Fruit fly (Drosophila melanogaster): ENCODE measurements around the gene CG5114.

CG5114 gene

DNA sequence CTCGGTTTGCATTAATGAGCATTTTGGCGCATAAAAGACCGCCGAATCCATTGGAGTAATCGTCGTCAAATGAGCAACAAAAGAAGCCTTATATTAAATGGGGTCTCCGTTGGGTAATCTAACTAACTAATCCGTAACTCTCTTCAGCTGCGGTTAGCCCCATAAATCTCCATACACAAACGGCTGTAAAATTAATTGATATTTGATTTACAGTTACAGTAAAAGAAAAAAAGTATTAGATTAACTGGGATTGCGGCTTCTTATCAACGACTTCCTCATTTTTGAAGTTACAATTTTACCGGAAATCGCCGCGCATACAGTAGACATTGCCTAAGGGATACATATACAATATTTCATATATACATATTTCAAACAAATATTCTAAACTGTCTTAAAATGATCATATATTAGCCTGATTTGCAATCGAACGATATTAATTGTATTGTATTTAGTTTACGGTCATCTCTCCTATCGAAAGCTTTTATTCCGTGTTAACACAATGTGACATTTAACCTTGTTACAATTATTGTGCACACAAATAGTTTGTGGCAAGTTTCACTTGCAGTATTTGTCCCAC is 3.8 kb downstream of the CG5114 start (continued):
- TF ChIP-seq CHES-1-like (GFP tag; optimal IDR thresholded peaks at IDR 0.05) (no peak), da (GFP tag; optimal IDR thresholded peaks at IDR 0.05) (no peak), ind (GFP tag; optimal IDR thresholded peaks at IDR 0.05) (no peak), CG12744 (GFP tag; optimal IDR thresholded peaks at IDR 0.05) (no peak), ttk (GFP tag; IDR thresholded peaks at IDR 0.05) (no peak), CG6175 (GFP tag; IDR thresholded peaks at IDR 0.05) (no peak), pb (GFP tag; optimal IDR thresholded peaks at IDR 0.05) (no peak), CG2678 (tag; optimal IDR thresholded peaks at IDR 0.05) (peak; percentile 1), CG7928 (GFP tag; optimal IDR thresholded peaks at IDR 0.05) (no peak), inv (GFP tag; IDR thresholded peaks at IDR 0.05; ENCODE audit: partially characterized antibody) (no peak), rib (GFP tag; IDR thresholded peaks at IDR 0.05) (no peak), yki (optimal IDR thresholded peaks at IDR 0.05) (no peak), H2.0 (GFP tag; IDR thresholded peaks at IDR 0.05) (no peak), Blimp-1 (GFP tag; optimal IDR thresholded peaks at IDR 0.05) (no peak), Ada2b (GFP tag; IDR thresholded peaks at IDR 0.05) (no peak), E2f2 (GFP tag; IDR thresholded peaks at IDR 0.05) (no peak), CG13123 (GFP tag; optimal IDR thresholded peaks at IDR 0.05) (no peak), Elba2 (GFP tag; optimal IDR thresholded peaks at IDR 0.05) (no peak), dpn (GFP tag; optimal IDR thresholded peaks at IDR 0.05) (no peak), jigr1 (GFP tag; IDR thresholded peaks at IDR 0.05) (no peak), dmrt99B (tag; optimal IDR thresholded peaks at IDR 0.05) (peak; percentile 33), CG8281 (tag; optimal IDR thresholded peaks at IDR 0.05) (no peak), Mes4 (GFP tag; optimal IDR thresholded peaks at IDR 0.05) (no peak), CG18476 (GFP tag; optimal IDR thresholded peaks at IDR 0.05) (no peak), CG17568 (GFP tag; optimal IDR thresholded peaks at IDR 0.05) (peak; percentile 14), CG3995 (GFP tag; optimal IDR thresholded peaks at IDR 0.05) (no peak), phol (tag; optimal IDR thresholded peaks at IDR 0.05) (peak; percentile 2), disco-r (GFP tag; optimal IDR thresholded peaks at IDR 0.05) (no peak), sens (GFP tag) (peak; percentile 29), NC2α (GFP tag; optimal IDR thresholded peaks at IDR 0.05) (no peak), pan (optimal IDR thresholded peaks at IDR 0.05) (no peak), pan (GFP tag; optimal IDR thresholded peaks at IDR 0.05 in 1 of 2, IDR thresholded peaks at IDR 0.05 in 1 of 2) (peak in 1 of 2 experiments; percentile 23), Sox102F (GFP tag; optimal IDR thresholded peaks at IDR 0.05) (peak; percentile 6), BEAF-32 (GFP tag; optimal IDR thresholded peaks at IDR 0.05) (no peak), D19A (tag; optimal IDR thresholded peaks at IDR 0.05) (peak; percentile 22), HHEX (GFP tag; optimal IDR thresholded peaks at IDR 0.05) (no peak), Antp (GFP tag; optimal IDR thresholded peaks at IDR 0.05) (no peak), CG4424 (GFP tag; optimal IDR thresholded peaks at IDR 0.05) (no peak), D (optimal IDR thresholded peaks at IDR 0.05) (no peak), D (GFP tag; optimal IDR thresholded peaks at IDR 0.05) (no peak), CG4730 (GFP tag; IDR thresholded peaks at IDR 0.05) (no peak), dysf (GFP tag; IDR thresholded peaks at IDR 0.05) (peak; percentile 16; the same call in 1 of the 3 replicates), CG30020 (tag; optimal IDR thresholded peaks at IDR 0.05) (no peak), eve (GFP tag; optimal IDR thresholded peaks at IDR 0.05) (peak in 1 of 2 experiments; percentile 26), CG34422 (GFP tag; IDR thresholded peaks at IDR 0.05) (0 out of 3 replicates have a peak, but pooled peaks have one; percentile 44), tap (tag; optimal IDR thresholded peaks at IDR 0.05) (no peak), CG11695 (GFP tag; IDR thresholded peaks at IDR 0.05) (no peak), CG17385 (GFP tag; optimal IDR thresholded peaks at IDR 0.05) (no peak), exex (tag; optimal IDR thresholded peaks at IDR 0.05) (peak; percentile 92), CG11504 (tag; optimal IDR thresholded peaks at IDR 0.05) (peak; percentile 48), vvl (GFP tag; IDR thresholded peaks at IDR 0.05) (peak; percentile 56; the same call in 1 of the 2 replicates), trh (GFP tag; optimal IDR thresholded peaks at IDR 0.05) (no peak)

All from whole organism, embryonic.